Worm (Caenorhabditis elegans): Measurements from ENCODE around the gene cTel54X.2.

cTel54X.2 gene

ce11 chrIII:2919-3371 is at the start of gene cTel54X.2, which contains the start of the genes fbxa-6 and npr-30:
cTel54X.2 (plus strand) TSS chrIII:3278.
fbxa-6 (minus strand) TSS chrIII:3097.
npr-30 (plus strand) TSS chrIII:3321.
- no peak for TF ChIP-seq zip-8 (tag; optimal IDR thresholded peaks at IDR 0.05)
- TF ChIP-seq mep-1 (tag; optimal IDR thresholded peaks at IDR 0.05) = no peak
- no peak for TF ChIP-seq ces-1 (GFP tag; optimal IDR thresholded peaks at IDR 0.05)
- no peak for TF ChIP-seq unc-39 (tag; optimal IDR thresholded peaks at IDR 0.05)

DNA sequence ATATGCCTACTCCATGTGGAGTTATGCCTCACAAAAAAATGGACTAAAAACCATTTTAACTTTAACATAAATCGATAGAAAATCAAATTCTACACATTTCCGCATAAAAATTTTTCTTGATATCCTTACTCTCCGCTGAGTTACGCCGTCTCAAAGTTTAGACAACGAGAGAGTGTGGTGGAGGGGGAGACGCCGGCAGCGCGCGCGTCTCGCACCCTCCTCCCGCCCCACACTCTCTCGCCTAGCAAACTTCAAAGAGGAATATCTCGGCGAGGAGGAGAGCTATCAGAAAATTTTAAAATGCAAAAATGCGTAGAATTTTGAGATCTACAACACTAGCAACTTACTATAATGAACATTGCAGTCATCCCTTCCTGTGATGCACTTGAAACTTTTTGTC is 11.1 kb downstream of the cTel54X.2 start:
- TF ChIP-seq drap-1 (GFP tag; optimal IDR thresholded peaks at IDR 0.05) = no peak
- TF ChIP-seq ham-2 (GFP tag; optimal IDR thresholded peaks at IDR 0.05) = no peak
- no peak for TF ChIP-seq tbx-8 (GFP tag; optimal IDR thresholded peaks at IDR 0.05)
- TF ChIP-seq nhr-237 (tag; optimal IDR thresholded peaks at IDR 0.05) = no peak
- no peak for TF ChIP-seq elt-3 (tag; optimal IDR thresholded peaks at IDR 0.05)
- no peak for TF ChIP-seq lin-32 (GFP tag; optimal IDR thresholded peaks at IDR 0.05)
- TF ChIP-seq ceh-39 (tag; optimal IDR thresholded peaks at IDR 0.05) = no peak

DNA sequence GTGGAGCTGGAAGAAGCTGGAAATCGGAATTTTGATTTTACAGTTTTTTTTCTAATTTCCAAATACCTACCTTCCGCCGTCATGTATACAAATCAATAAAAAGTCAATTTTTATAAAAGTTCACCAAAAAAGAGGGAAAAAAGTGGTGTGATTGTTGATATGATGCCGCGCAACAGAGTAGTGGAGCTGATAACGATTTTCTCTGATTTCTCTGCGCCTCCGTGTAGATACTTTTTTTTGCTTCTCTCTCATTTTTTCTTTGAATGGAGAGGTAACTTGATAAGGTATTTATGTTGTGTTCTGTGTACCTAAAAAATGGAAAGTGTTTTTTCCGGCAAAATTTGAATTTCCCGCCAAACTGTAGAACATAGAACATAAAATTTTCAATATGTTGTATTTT is 11.6 kb downstream of the cTel54X.2 start, which contains the start of gene nhr-80:
Gene nhr-80 (minus strand): TSS at position 199 of the 400 bp plus-strand sequence.
- no peak for TF ChIP-seq elt-3 (tag; optimal IDR thresholded peaks at IDR 0.05)
- no peak for TF ChIP-seq ztf-11 (tag; optimal IDR thresholded peaks at IDR 0.05)
- TF ChIP-seq ceh-43 (GFP tag; optimal IDR thresholded peaks at IDR 0.05) = no peak
- TF ChIP-seq unc-62 (GFP tag; optimal IDR thresholded peaks at IDR 0.05) = no peak
- TF ChIP-seq nhr-12 (tag; optimal IDR thresholded peaks at IDR 0.05) = no peak
- TF ChIP-seq mls-2 (tag; optimal IDR thresholded peaks at IDR 0.05) = no peak
- TF ChIP-seq nhr-76 (tag; optimal IDR thresholded peaks at IDR 0.05) = no peak
- no peak for TF ChIP-seq hlh-1 (tag; optimal IDR thresholded peaks at IDR 0.05)
- no peak for TF ChIP-seq snpc-4 (tag; optimal IDR thresholded peaks at IDR 0.05)
- no peak for TF ChIP-seq pha-4 (tag; optimal IDR thresholded peaks at IDR 0.05)

DNA sequence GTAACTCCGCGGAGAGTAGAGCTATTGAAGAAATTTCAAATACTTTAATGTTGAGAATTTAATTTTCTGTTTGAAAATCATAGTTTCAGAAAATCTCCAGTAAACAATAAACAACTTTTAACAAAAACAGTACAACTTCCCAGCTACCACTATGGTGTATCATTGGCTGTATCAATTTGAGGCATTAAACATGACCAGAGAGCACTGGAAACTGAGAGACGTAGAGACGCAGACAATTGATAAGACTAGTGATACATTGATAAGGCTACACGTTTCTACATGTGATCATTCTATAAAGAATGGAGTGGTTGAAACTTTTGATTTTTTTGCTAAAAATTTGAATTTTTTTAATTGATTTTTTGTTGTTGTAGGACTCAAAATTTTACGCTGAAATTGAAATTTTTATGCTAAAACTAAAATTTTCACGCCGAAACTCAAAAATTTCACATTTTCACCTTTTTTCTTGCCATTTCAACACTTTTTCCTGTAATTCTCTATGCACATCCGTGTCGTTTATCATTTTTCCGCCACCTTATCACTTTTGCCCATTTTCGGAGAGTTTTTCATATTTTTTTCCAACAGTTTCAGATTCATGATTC is 12.2 kb downstream of the cTel54X.2 start, which contains the start of gene H10E21.1:
Gene H10E21.1 (plus strand): TSS at position 549 of the 599 bp plus-strand sequence.
- TF ChIP-seq elt-3 (tag; optimal IDR thresholded peaks at IDR 0.05) (peak; percentile 92), mep-1 (tag; optimal IDR thresholded peaks at IDR 0.05) (no peak)

DNA sequence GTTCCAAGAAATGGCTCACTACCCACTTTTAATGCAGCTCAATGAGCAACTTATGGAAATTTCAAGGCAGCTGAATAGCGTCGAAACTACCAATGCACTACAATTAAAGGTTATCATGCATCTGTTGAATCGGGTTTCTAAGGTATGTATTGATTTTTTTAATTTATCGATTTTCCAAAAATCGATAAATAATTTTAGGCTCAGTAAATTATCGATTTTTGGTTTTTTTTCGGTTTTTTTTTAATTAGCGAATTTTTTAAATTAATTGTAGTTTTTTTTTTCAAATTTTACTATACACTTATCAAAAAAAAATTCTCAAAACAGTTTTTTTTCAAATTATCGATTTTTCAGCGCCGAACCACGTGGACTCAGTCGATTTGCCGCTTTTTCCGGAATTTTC is 13.7 kb downstream of the cTel54X.2 start:
- TF ChIP-seq pha-4 (tag; optimal IDR thresholded peaks at IDR 0.05) = no peak

DNA sequence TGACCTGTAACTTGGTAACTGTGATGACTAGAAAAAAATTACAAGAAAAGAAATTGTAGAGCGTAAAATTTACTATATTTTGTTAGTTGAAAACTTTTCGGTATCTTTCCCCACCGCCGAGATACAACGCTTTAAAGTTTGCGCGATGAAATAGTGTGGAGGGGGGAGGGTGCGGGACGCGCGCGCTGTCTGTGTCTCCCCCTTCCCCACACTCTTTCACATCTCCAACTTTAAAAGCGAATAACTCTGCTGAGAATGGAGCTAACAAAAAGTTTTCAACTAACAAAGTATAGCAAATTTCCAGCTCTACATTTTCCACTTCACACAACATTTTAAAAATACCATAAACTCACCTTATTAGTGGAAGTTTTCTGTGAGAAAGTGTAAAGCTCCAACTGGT is 14.5 kb downstream of the cTel54X.2 start:
- TF ChIP-seq mep-1 (tag; optimal IDR thresholded peaks at IDR 0.05) (no peak), hlh-1 (tag; optimal IDR thresholded peaks at IDR 0.05) (no peak), ham-2 (GFP tag; optimal IDR thresholded peaks at IDR 0.05) (no peak), cnd-1 (tag; optimal IDR thresholded peaks at IDR 0.05) (no peak), ceh-43 (GFP tag; optimal IDR thresholded peaks at IDR 0.05) (no peak)

- peak; percentile 31 for TF ChIP-seq zip-8 (tag; optimal IDR thresholded peaks at IDR 0.05)
- no peak for TF ChIP-seq nhr-2 (tag; optimal IDR thresholded peaks at IDR 0.05)
These were observed 16.4 kb downstream of the cTel54X.2 start, which contains the start of gene H10E21.4 for ce11 chrIII:19509-19908. H10E21.4 (minus strand) TSS chrIII:19675.

DNA sequence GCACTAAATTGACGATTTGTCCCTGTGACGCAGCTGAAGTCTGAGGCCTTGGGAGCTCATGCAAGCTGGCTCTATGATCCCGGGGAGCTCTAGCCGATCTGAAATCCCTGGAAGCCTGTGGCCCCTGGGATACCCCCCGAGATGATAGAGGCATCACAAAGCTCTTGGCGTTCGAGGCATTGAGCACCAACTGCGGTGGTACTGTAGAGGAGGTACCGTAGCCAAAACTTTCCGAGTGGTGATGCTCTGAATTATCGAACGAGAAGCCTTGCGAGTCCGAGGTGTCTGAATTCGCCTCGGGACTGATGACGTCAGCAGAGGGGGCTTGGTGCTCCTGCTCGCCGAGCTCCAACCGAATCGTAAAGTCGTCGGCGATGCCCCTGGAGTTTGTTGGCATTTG is 18.2 kb downstream of the cTel54X.2 start:
- TF ChIP-seq nhr-12 (tag; optimal IDR thresholded peaks at IDR 0.05) (no peak), mab-5 (tag; optimal IDR thresholded peaks at IDR 0.05) (no peak), zip-8 (tag; optimal IDR thresholded peaks at IDR 0.05) (no peak), ceh-43 (GFP tag; optimal IDR thresholded peaks at IDR 0.05) (no peak), snpc-4 (tag; optimal IDR thresholded peaks at IDR 0.05) (no peak), tbx-8 (GFP tag; optimal IDR thresholded peaks at IDR 0.05) (no peak), unc-120 (tag; optimal IDR thresholded peaks at IDR 0.05; ENCODE audit: poor library complexity, severe bottlenecking) (no peak), lin-32 (GFP tag; optimal IDR thresholded peaks at IDR 0.05) (no peak), ztf-11 (tag; optimal IDR thresholded peaks at IDR 0.05) (no peak), lsy-2 (tag; optimal IDR thresholded peaks at IDR 0.05) (no peak), ces-1 (GFP tag; optimal IDR thresholded peaks at IDR 0.05) (no peak), cnd-1 (tag; optimal IDR thresholded peaks at IDR 0.05) (no peak), mls-2 (tag; optimal IDR thresholded peaks at IDR 0.05) (no peak), nhr-76 (tag; optimal IDR thresholded peaks at IDR 0.05) (no peak), unc-39 (tag; optimal IDR thresholded peaks at IDR 0.05) (no peak), M03D4.4 (tag; optimal IDR thresholded peaks at IDR 0.05) (no peak)
